ENCODE assay signal across 3 worm cellular contexts in the genomic region with DNA sequence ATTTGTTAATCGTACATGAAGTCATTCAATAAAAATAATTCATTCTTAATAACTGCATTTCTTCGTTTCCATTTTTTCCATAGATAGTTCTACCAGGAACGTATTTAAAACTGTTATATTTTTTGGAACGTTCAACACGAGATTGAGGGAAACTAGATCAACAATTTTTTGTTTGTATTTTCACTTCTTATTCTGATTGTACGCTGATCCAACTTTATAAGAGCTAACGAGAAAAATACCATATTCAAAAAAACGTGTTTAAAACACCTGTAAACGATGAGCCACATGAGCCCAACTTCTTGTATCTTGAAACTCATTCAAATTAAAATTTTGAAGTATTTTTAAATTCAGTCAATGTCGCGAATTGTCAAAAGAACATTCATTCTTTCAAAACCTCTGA.
TF ChIP-seq lines count a peak whose summit lies in the region.

No protein-coding gene starts in this region.

TF ChIP-seq in whole organism, L2 larva, 48 proteins besides CTCF, POLR2A, EP300 and RAD21:
- TF ChIP-seq lin-39 (tag; optimal IDR thresholded peaks at IDR 0.05; lab: Kevin White, UChicago) = no peak
- no peak for TF ChIP-seq R02D3.7 (tag; optimal IDR thresholded peaks at IDR 0.05; lab: Kevin White, UChicago)
- no peak for TF ChIP-seq ama-1 (optimal IDR thresholded peaks at IDR 0.05; lab: Kevin White, UChicago)
- TF ChIP-seq nhr-77 (tag; optimal IDR thresholded peaks at IDR 0.05; lab: Kevin White, UChicago) = no peak
- TF ChIP-seq lsy-2 (tag; optimal IDR thresholded peaks at IDR 0.05; lab: Kevin White, UChicago) = no peak
- TF ChIP-seq unc-55 (GFP tag; optimal IDR thresholded peaks at IDR 0.05; lab: Kevin White, UChicago) = no peak
- no peak for TF ChIP-seq mdl-1 (tag; optimal IDR thresholded peaks at IDR 0.05; lab: Kevin White, UChicago)
- TF ChIP-seq unc-39 (tag; optimal IDR thresholded peaks at IDR 0.05; lab: Kevin White, UChicago) = no peak
- TF ChIP-seq nhr-11 (tag; optimal IDR thresholded peaks at IDR 0.05; lab: Kevin White, UChicago) = no peak
- peak; percentile 1 for TF ChIP-seq sma-3 (GFP tag; optimal IDR thresholded peaks at IDR 0.05; lab: Kevin White, UChicago)
- TF ChIP-seq nhr-21 (tag; optimal IDR thresholded peaks at IDR 0.05; lab: Kevin White, UChicago) = peak; percentile 31

TF ChIP-seq in whole organism, L3 larva, 47 proteins besides CTCF, POLR2A, EP300 and RAD21:
- TF ChIP-seq pqm-1 (tag; optimal IDR thresholded peaks at IDR 0.05; lab: Kevin White, UChicago) (no peak), zag-1 (tag; optimal IDR thresholded peaks at IDR 0.05; lab: Kevin White, UChicago) (no peak), nhr-67 (tag; optimal IDR thresholded peaks at IDR 0.05; lab: Kevin White, UChicago) (no peak), nhr-43 (tag; optimal IDR thresholded peaks at IDR 0.05; lab: Kevin White, UChicago; ENCODE audit: poor library complexity, severe bottlenecking) (peak; percentile 20), ama-1 (optimal IDR thresholded peaks at IDR 0.05; lab: Kevin White, UChicago) (peak; percentile 57), nhr-23 (tag; optimal IDR thresholded peaks at IDR 0.05; lab: Kevin White, UChicago) (peak; percentile 7), elt-2 (tag; optimal IDR thresholded peaks at IDR 0.05; lab: Kevin White, UChicago) (no peak)

TF ChIP-seq in whole organism, L4 larva, 104 proteins besides CTCF, POLR2A, EP300 and RAD21:
- TF ChIP-seq ama-1 (optimal IDR thresholded peaks at IDR 0.05; lab: Kevin White, UChicago) = no peak
- TF ChIP-seq F26F4.8 (GFP tag; conservative IDR thresholded peaks at IDR 0.05; lab: Robert Waterston, UW) = no peak
- peak; percentile 14 for TF ChIP-seq T20F7.1 (GFP tag; optimal IDR thresholded peaks at IDR 0.05; lab: Kevin White, UChicago)
- no peak; the same call in 1 of the 2 replicates for TF ChIP-seq T26A8.4 (GFP tag; IDR thresholded peaks at IDR 0.05; lab: Robert Waterston, UW)
- TF ChIP-seq aha-1 (tag; lab: Kevin White, UChicago) = peak; percentile 89
- peak; percentile 5 for TF ChIP-seq nhr-102 (tag; optimal IDR thresholded peaks at IDR 0.05; lab: Kevin White, UChicago)
